Fruit fly (Drosophila melanogaster) whole organism: ENCODE data around the gene Axs.

ENCODE experiments used
- CG8478 ChIP-seq: fragments of >200 bp; optimal IDR thresholded peaks from 2 replicates; lab custom pipeline; 2018; ENCODE audit warnings: inconsistent platforms
- Dll ChIP-seq: fragments of >200 bp; optimal IDR thresholded peaks from 2 replicates; lab custom pipeline; 2017
- EcR ChIP-seq, 2 experiments: fragments of >200 bp; optimal IDR thresholded peaks; 2 replicates each; lab custom pipeline; 2017; ENCODE audit warnings: missing biosample characterization in 2 of 2, missing genetic modification characterization in 2 of 2, missing genetic modification reagents in 2 of 2
- pan ChIP-seq: fragments of >200 bp; optimal IDR thresholded peaks from 2 replicates; lab custom pipeline; 2017
- psq ChIP-seq: fragments of >200 bp; optimal IDR thresholded peaks from 2 replicates; lab custom pipeline; 2017
- usp ChIP-seq: fragments of >200 bp; optimal IDR thresholded peaks from 2 replicates; lab custom pipeline; 2017; ENCODE audit warnings: missing biosample characterization, missing genetic modification characterization, mixed read lengths

The Axs gene

dm6 chrX:16683765-16684164 is at the start of gene Axs:
Gene Axs (minus strand): TSS chrX:16683895.
- TF ChIP-seq EcR (GFP tag; optimal IDR thresholded peaks at IDR 0.05; lab: Kevin White, UChicago) (no peak), pan (lab: Kevin White, UChicago) (no peak), usp (GFP tag; lab: Kevin White, UChicago) (no peak), CG8478 (lab: Kevin White, UChicago) (no peak), Dll (lab: Kevin White, UChicago) (no peak), psq (lab: Kevin White, UChicago) (no peak)

dm6 chrX:16733244-16733643 is 49.5 kb upstream of the Axs start:
- no peak for TF ChIP-seq EcR (GFP tag; optimal IDR thresholded peaks at IDR 0.05; lab: Kevin White, UChicago)

dm6 chrX:16730791-16731190 is 47.1 kb upstream of the Axs start, which contains the start of gene TwdlX:
Gene TwdlX (plus strand): TSS chrX:16731091.
- TF ChIP-seq psq (lab: Kevin White, UChicago): no peak
- no peak for TF ChIP-seq CG8478 (lab: Kevin White, UChicago)
- TF ChIP-seq pan (lab: Kevin White, UChicago): no peak
- TF ChIP-seq usp (GFP tag; lab: Kevin White, UChicago): no peak
- no peak for TF ChIP-seq Dll (lab: Kevin White, UChicago)
- TF ChIP-seq EcR (GFP tag; optimal IDR thresholded peaks at IDR 0.05; lab: Kevin White, UChicago): no peak

dm6 chrX:16724544-16724943 is 40.8 kb upstream of the Axs start:
- TF ChIP-seq Dll (lab: Kevin White, UChicago) (no peak), pan (lab: Kevin White, UChicago) (no peak), usp (GFP tag; lab: Kevin White, UChicago) (no peak), EcR (GFP tag; optimal IDR thresholded peaks at IDR 0.05; lab: Kevin White, UChicago) (no peak), psq (lab: Kevin White, UChicago) (no peak), CG8478 (lab: Kevin White, UChicago) (no peak)

dm6 chrX:16723203-16724173 is 39.8 kb upstream of the Axs start:
- TF ChIP-seq Dll (lab: Kevin White, UChicago) (peak; percentile 84), CG8478 (lab: Kevin White, UChicago) (no peak), psq (lab: Kevin White, UChicago) (no peak), pan (lab: Kevin White, UChicago) (peak; percentile 71)

dm6 chrX:16721168-16721567 is 37.5 kb upstream of the Axs start, which contains the start of the genes CG32572 and CG34325:
Gene CG32572 (plus strand): TSS chrX:16721183.
Gene CG34325 (minus strand): TSS chrX:16721411.
- TF ChIP-seq CG8478 (lab: Kevin White, UChicago) (no peak), EcR (GFP tag; optimal IDR thresholded peaks at IDR 0.05; lab: Kevin White, UChicago) (no peak), usp (GFP tag; lab: Kevin White, UChicago) (no peak), pan (lab: Kevin White, UChicago) (no peak), Dll (lab: Kevin White, UChicago) (no peak), psq (lab: Kevin White, UChicago) (no peak)

- no peak for TF ChIP-seq psq (lab: Kevin White, UChicago)
- TF ChIP-seq Dll (lab: Kevin White, UChicago): no peak
- no peak for TF ChIP-seq usp (GFP tag; lab: Kevin White, UChicago)
- no peak for TF ChIP-seq EcR (GFP tag; optimal IDR thresholded peaks at IDR 0.05; lab: Kevin White, UChicago)
- TF ChIP-seq CG8478 (lab: Kevin White, UChicago): no peak
- no peak for TF ChIP-seq pan (lab: Kevin White, UChicago)
These were observed 34.6 kb upstream of the Axs start for dm6 chrX:16718169-16718723.

dm6 chrX:16716649-16717048 is 33.0 kb upstream of the Axs start:
- TF ChIP-seq CG8478 (lab: Kevin White, UChicago) (no peak), usp (GFP tag; lab: Kevin White, UChicago) (no peak), EcR (GFP tag; optimal IDR thresholded peaks at IDR 0.05; lab: Kevin White, UChicago) (no peak), pan (lab: Kevin White, UChicago) (no peak), psq (lab: Kevin White, UChicago) (no peak)

- TF ChIP-seq EcR (GFP tag; optimal IDR thresholded peaks at IDR 0.05; lab: Kevin White, UChicago) (no peak), CG8478 (lab: Kevin White, UChicago) (no peak), pan (lab: Kevin White, UChicago) (no peak), usp (GFP tag; lab: Kevin White, UChicago) (no peak), psq (lab: Kevin White, UChicago) (no peak), Dll (lab: Kevin White, UChicago) (no peak)
These were observed 27.3 kb upstream of the Axs start, which contains the start of gene CG13008 for dm6 chrX:16711003-16711402. Gene CG13008 (plus strand): TSS chrX:16711303.

dm6 chrX:16706774-16707173 is 23.1 kb upstream of the Axs start, which contains the start of gene CG9672:
Gene CG9672 (minus strand): TSS chrX:16706874.
- no peak for TF ChIP-seq pan (lab: Kevin White, UChicago)
- TF ChIP-seq Dll (lab: Kevin White, UChicago): no peak
- no peak for TF ChIP-seq psq (lab: Kevin White, UChicago)
- no peak for TF ChIP-seq EcR (GFP tag; optimal IDR thresholded peaks at IDR 0.05; lab: Kevin White, UChicago)
- no peak for TF ChIP-seq usp (GFP tag; lab: Kevin White, UChicago)
- TF ChIP-seq CG8478 (lab: Kevin White, UChicago): no peak

dm6 chrX:16703747-16704146 is 20.1 kb upstream of the Axs start, which contains the start of the genes CG9673 and CG4653:
Gene CG9673 (minus strand): TSS chrX:16703884.
Gene CG4653 (plus strand): TSS chrX:16704081.
- TF ChIP-seq Dll (lab: Kevin White, UChicago) (no peak), EcR (GFP tag; optimal IDR thresholded peaks at IDR 0.05; lab: Kevin White, UChicago) (no peak), pan (lab: Kevin White, UChicago) (no peak), usp (GFP tag; lab: Kevin White, UChicago) (no peak), psq (lab: Kevin White, UChicago) (no peak), CG8478 (lab: Kevin White, UChicago) (no peak)
